Fruit fly (Drosophila melanogaster) whole organism, adult: ENCODE data around the gene CG12355.

Source experiments
- CG7045 ChIP-seq: fragments of 200-800 bp; sonication (Bioruptor generic); optimal IDR thresholded peaks from 2 replicates; lab custom pipeline; 2017; ENCODE audit warnings: missing biosample characterization, mild to moderate bottlenecking, missing genetic modification characterization
- CG7101 ChIP-seq: fragments of 200-800 bp; sonication (Bioruptor generic); optimal IDR thresholded peaks from 2 replicates; lab custom pipeline; 2018; ENCODE audit warnings: missing biosample characterization, mild to moderate bottlenecking, missing genetic modification characterization, moderate library complexity
- cnc ChIP-seq, 2 experiments: fragments of >200 bp; optimal IDR thresholded peaks; 2 replicates each; lab custom pipeline; 2017
- toe ChIP-seq: fragments of 200-800 bp; sonication (Bioruptor generic); optimal IDR thresholded peaks from 2 replicates; lab custom pipeline; 2016; ENCODE audit warnings: missing biosample characterization, missing genetic modification characterization

- no peak for TF ChIP-seq cnc (optimal IDR thresholded peaks at IDR 0.05; lab: Kevin White, UChicago)
- no peak for TF ChIP-seq CG7045 (GFP tag; lab: Kevin White, UChicago)
- TF ChIP-seq CG7101 (tag; lab: Kevin White, UChicago): peak; percentile 14
- no peak for TF ChIP-seq toe (GFP tag; lab: Kevin White, UChicago)
Measured at dm6 chr3L:15533402-15534129, 38.2 kb upstream of the CG12355 start.
